Worm (Caenorhabditis elegans): ENCODE measurements around the gene btb-22.

The btb-22 gene

DNA sequence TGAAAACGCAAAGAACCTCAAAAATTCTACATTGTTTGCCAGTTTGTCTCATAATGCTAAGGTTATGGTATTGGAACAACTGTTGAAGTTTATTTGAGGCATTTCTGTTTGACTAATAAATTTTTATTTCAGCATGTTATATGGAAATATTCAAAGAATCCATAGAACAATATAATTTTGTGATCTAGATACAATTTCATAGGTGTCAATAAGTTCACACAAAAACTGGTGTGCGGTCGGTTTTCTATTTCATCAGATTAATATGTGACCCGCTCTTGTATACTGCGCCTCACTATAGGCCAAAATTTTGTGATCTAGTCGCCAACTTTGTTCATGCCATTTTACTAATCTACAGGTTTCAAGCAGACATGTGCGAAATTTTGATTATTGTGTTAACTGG is at the start of gene btb-22:
Gene btb-22 (plus strand): TSS at position 301 of the 400 bp plus-strand sequence.
- no peak for TF ChIP-seq fkh-6 (tag; optimal IDR thresholded peaks at IDR 0.05)
- no peak for TF ChIP-seq T23F11.4 (GFP tag; optimal IDR thresholded peaks at IDR 0.05)
- no peak for TF ChIP-seq unc-42 (tag; optimal IDR thresholded peaks at IDR 0.05)
- TF ChIP-seq pros-1 (tag; optimal IDR thresholded peaks at IDR 0.05) = no peak
- TF ChIP-seq ceh-30 (tag; optimal IDR thresholded peaks at IDR 0.05) = no peak

- TF ChIP-seq ceh-48 (tag; optimal IDR thresholded peaks at IDR 0.05) (no peak), C38D4.7 (GFP tag; optimal IDR thresholded peaks at IDR 0.05) (no peak), ttx-3 (tag; optimal IDR thresholded peaks at IDR 0.05) (no peak), fkh-6 (tag; optimal IDR thresholded peaks at IDR 0.05) (no peak), pha-4 (tag; optimal IDR thresholded peaks at IDR 0.05) (no peak), npax-4 (tag; optimal IDR thresholded peaks at IDR 0.05) (no peak), pat-9 (tag; optimal IDR thresholded peaks at IDR 0.05) (no peak)
Observed at ce11 chrII:3250195-3250594, 49.4 kb upstream of the btb-22 start.

DNA sequence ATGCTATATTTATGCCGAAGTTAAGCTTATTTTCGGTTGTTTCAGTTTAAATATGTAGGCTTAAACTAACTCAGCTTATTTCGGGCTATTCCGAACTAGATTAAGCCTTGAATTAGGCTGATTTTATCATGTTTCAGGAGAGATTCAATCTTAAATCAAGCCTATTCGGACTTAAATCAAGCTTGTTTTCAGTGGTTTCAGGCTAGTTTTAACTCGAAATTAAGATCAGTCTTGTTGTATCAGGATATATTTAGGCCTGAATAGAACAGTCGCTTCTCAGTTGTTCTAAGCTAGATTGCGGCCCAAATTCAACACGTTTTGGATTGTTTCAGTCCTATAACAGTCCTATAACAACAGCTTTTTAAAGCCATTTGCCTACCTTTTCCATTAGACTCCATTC is 47.8 kb upstream of the btb-22 start:
- TF ChIP-seq fax-1 (tag; optimal IDR thresholded peaks at IDR 0.05) (no peak), pqm-1 (tag; optimal IDR thresholded peaks at IDR 0.05) (no peak), ceh-30 (tag; optimal IDR thresholded peaks at IDR 0.05) (no peak), ref-2 (tag; optimal IDR thresholded peaks at IDR 0.05) (no peak), ceh-19 (GFP tag; optimal IDR thresholded peaks at IDR 0.05) (no peak), Y22D7AL.16 (tag; optimal IDR thresholded peaks at IDR 0.05) (no peak), hlh-15 (tag; optimal IDR thresholded peaks at IDR 0.05) (no peak), pax-1 (tag; optimal IDR thresholded peaks at IDR 0.05) (no peak), nhr-232 (tag; optimal IDR thresholded peaks at IDR 0.05) (no peak), ceh-2 (tag; optimal IDR thresholded peaks at IDR 0.05) (no peak), ceh-48 (tag; optimal IDR thresholded peaks at IDR 0.05) (no peak), ahr-1 (tag; optimal IDR thresholded peaks at IDR 0.05) (no peak), tbx-7 (tag; optimal IDR thresholded peaks at IDR 0.05) (no peak)

DNA sequence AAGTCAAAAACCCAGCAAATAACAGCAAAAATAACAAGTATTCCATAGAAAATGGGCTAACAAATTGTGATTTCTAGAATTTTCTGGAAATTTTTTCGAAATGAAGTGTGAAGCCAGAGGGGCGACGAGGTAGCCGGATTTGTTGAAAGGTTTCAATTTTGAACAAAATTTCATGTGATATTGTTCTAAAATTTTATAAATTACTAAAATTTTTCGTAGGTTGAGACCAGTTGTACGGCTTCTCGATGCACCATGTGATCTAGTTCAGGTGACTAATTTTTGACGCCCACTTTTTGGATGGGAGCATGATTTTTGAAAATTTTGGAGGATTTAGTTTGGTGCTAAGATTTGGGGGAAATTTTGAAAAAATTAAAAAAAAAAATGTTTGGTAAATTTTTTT is 40.3 kb upstream of the btb-22 start, which contains the start of gene gcy-19:
Gene gcy-19 (minus strand): TSS at position 101 of the 400 bp plus-strand sequence.
- TF ChIP-seq T23F11.4 (GFP tag; optimal IDR thresholded peaks at IDR 0.05) (no peak), ttx-3 (tag; optimal IDR thresholded peaks at IDR 0.05) (no peak), ceh-45 (GFP tag; IDR thresholded peaks at IDR 0.05) (no peak), ceh-18 (tag; optimal IDR thresholded peaks at IDR 0.05) (no peak), unc-3 (GFP tag; conservative IDR thresholded peaks at IDR 0.05) (no peak), unc-3 (tag; optimal IDR thresholded peaks at IDR 0.05) (no peak), nhr-232 (tag; optimal IDR thresholded peaks at IDR 0.05) (no peak), unc-86 (tag; optimal IDR thresholded peaks at IDR 0.05) (no peak), zip-5 (tag; optimal IDR thresholded peaks at IDR 0.05) (no peak), hlh-6 (tag; optimal IDR thresholded peaks at IDR 0.05) (no peak), ceh-19 (GFP tag; optimal IDR thresholded peaks at IDR 0.05) (no peak), ama-1 (optimal IDR thresholded peaks at IDR 0.05) (no peak)

DNA sequence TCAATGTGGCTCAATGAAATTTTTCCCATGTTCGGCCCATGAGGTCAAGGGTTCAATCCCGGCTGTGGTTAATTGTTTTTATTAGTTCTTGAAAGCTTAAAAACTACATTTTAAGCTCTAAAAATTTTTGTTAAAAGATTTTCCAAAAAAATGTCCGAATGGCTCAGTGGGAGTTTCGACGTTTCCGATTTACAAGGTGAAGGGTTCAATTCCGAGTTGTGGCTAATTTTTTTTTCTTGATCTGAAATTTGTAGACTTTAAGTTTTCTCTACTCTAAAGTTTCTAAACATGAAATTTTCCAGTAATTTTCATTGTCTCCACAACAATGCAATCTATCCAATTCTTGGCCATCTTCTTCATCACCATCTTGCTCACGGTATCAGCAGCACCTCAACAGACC is 37.1 kb upstream of the btb-22 start, which contains the start of gene F02E11.2:
Gene F02E11.2 (plus strand): TSS at position 301 of the 400 bp plus-strand sequence.
- TF ChIP-seq madf-2 (tag; optimal IDR thresholded peaks at IDR 0.05) = no peak
- no peak for TF ChIP-seq ceh-45 (GFP tag; IDR thresholded peaks at IDR 0.05)
- no peak for TF ChIP-seq ceh-6 (GFP tag; optimal IDR thresholded peaks at IDR 0.05)

- TF ChIP-seq nhr-232 (tag; optimal IDR thresholded peaks at IDR 0.05) (no peak), hlh-6 (tag; optimal IDR thresholded peaks at IDR 0.05) (no peak), pag-3 (tag; optimal IDR thresholded peaks at IDR 0.05; ENCODE audit: borderline replicate concordance) (no peak), hlh-13 (GFP tag; optimal IDR thresholded peaks at IDR 0.05) (no peak), unc-42 (tag; optimal IDR thresholded peaks at IDR 0.05) (no peak), ceh-24 (tag; optimal IDR thresholded peaks at IDR 0.05) (no peak), K09A11.1 (tag; optimal IDR thresholded peaks at IDR 0.05; ENCODE audit: insufficient read depth) (no peak), ttx-3 (tag; optimal IDR thresholded peaks at IDR 0.05) (no peak), ztf-16 (tag; optimal IDR thresholded peaks at IDR 0.05) (no peak), syd-9 (tag; optimal IDR thresholded peaks at IDR 0.05) (no peak), pros-1 (tag; optimal IDR thresholded peaks at IDR 0.05) (no peak), gmeb-2 (tag; optimal IDR thresholded peaks at IDR 0.05) (no peak)
Observed at ce11 chrII:3264704-3265103, 34.9 kb upstream of the btb-22 start.

Measured in whole organism, late embryonic.